Worm (Caenorhabditis elegans) whole organism, L3 larva: ENCODE measurements around the gene cdkl-1.

ENCODE experiments used
- R02D3.7 ChIP-seq: fragments of 150-350 bp; optimal IDR thresholded peaks from 2 replicates; lab custom pipeline; 2014; ENCODE audit warnings: missing biosample characterization, missing genetic modification characterization
- ZK546.5 ChIP-seq: sonication (generic microtip); optimal IDR thresholded peaks from 2 replicates; lab custom pipeline; 2017; ENCODE audit warnings: missing biosample characterization, missing genetic modification characterization
- aly-2 ChIP-seq: fragments of 150-350 bp; optimal IDR thresholded peaks from 2 replicates; lab custom pipeline; 2014; ENCODE audit warnings: missing biosample characterization, missing genetic modification characterization
- ama-1 ChIP-seq: fragments of 150-350 bp; optimal IDR thresholded peaks from 2 replicates; lab custom pipeline; 2018
- ceh-16 ChIP-seq: sonication (generic microtip); optimal IDR thresholded peaks from 2 replicates; lab custom pipeline; 2017; ENCODE audit warnings: missing biosample characterization, missing genetic modification characterization
- ceh-28 ChIP-seq: fragments of 150-350 bp; optimal IDR thresholded peaks from 2 replicates; lab custom pipeline; 2014; ENCODE audit warnings: missing biosample characterization, missing genetic modification reagents, missing genetic modification characterization
- ceh-82 ChIP-seq: fragments of 150-350 bp; optimal IDR thresholded peaks from 2 replicates; lab custom pipeline; 2014; ENCODE audit warnings: missing biosample characterization, missing genetic modification characterization
- daf-12 ChIP-seq: fragments of 150-350 bp; optimal IDR thresholded peaks from 2 replicates; lab custom pipeline; 2014; ENCODE audit warnings: missing biosample characterization, missing genetic modification reagents, missing genetic modification characterization
- elt-2 ChIP-seq: sonication (generic microtip); optimal IDR thresholded peaks from 2 replicates; lab custom pipeline; 2016; ENCODE audit warnings: missing genetic modification reagents, mild to moderate bottlenecking, missing genetic modification characterization, missing compliant biosample characterization
- elt-3 ChIP-seq, 3 experiments: fragments of 150-350 bp in 1 of 3; sonication (generic microtip) in 2 of 3; optimal IDR thresholded peaks; 2 replicates in 2 of 3; 4 replicates in 1 of 3; lab custom pipeline; 2014 to 2017; ENCODE audit warnings: missing biosample characterization in 3 of 3, missing genetic modification characterization in 3 of 3
- fkh-10 ChIP-seq: sonication (generic microtip); optimal IDR thresholded peaks from 2 replicates; lab custom pipeline; 2017; ENCODE audit warnings: missing biosample characterization, missing genetic modification reagents, missing genetic modification characterization
- fkh-2 ChIP-seq: fragments of 150-350 bp; optimal IDR thresholded peaks from 2 replicates; lab custom pipeline; 2014; ENCODE audit warnings: missing biosample characterization, missing genetic modification reagents, missing genetic modification characterization
- hmg-11 ChIP-seq: sonication (generic microtip); optimal IDR thresholded peaks from 2 replicates; lab custom pipeline; 2016; ENCODE audit warnings: missing genetic modification characterization, missing compliant biosample characterization
- jun-1 ChIP-seq: fragments of 150-350 bp; optimal IDR thresholded peaks from 2 replicates; lab custom pipeline; 2014; ENCODE audit warnings: missing biosample characterization, missing genetic modification reagents, missing genetic modification characterization
- lsy-12 ChIP-seq: sonication (generic microtip); optimal IDR thresholded peaks from 2 replicates; lab custom pipeline; 2016; ENCODE audit warnings: mild to moderate bottlenecking, missing genetic modification characterization, missing compliant biosample characterization
- nfya-1 ChIP-seq: sonication (generic microtip); optimal IDR thresholded peaks from 2 replicates; lab custom pipeline; 2017; ENCODE audit warnings: missing genetic modification characterization, mild to moderate bottlenecking, missing compliant biosample characterization, antibody characterized with exemption, moderate library complexity; ENCODE audit not compliant: insufficient read depth
- nhr-11 ChIP-seq: fragments of 150-350 bp; optimal IDR thresholded peaks from 2 replicates; lab custom pipeline; 2014; ENCODE audit warnings: missing biosample characterization, missing genetic modification characterization
- nhr-23 ChIP-seq: fragments of 150-350 bp; optimal IDR thresholded peaks from 2 replicates; lab custom pipeline; 2014; ENCODE audit warnings: missing biosample characterization, missing genetic modification reagents, missing genetic modification characterization
- nhr-25 ChIP-seq: sonication (generic microtip); optimal IDR thresholded peaks from 2 replicates; lab custom pipeline; 2017; ENCODE audit warnings: missing biosample characterization, missing genetic modification characterization
- nhr-28 ChIP-seq: fragments of 150-350 bp; optimal IDR thresholded peaks from 2 replicates; lab custom pipeline; 2014; ENCODE audit warnings: missing biosample characterization, missing genetic modification characterization
- nhr-43 ChIP-seq: sonication (generic microtip); optimal IDR thresholded peaks from 2 replicates; lab custom pipeline; 2016; ENCODE audit warnings: mild to moderate bottlenecking, missing genetic modification characterization, missing compliant biosample characterization; ENCODE audit not compliant: poor library complexity, severe bottlenecking
- nhr-76 ChIP-seq: fragments of 150-350 bp; sonication (generic microtip); optimal IDR thresholded peaks from 5 replicates; lab custom pipeline; 2014; ENCODE audit warnings: missing biosample characterization, missing genetic modification characterization
- pha-4 ChIP-seq: fragments of 150-350 bp; optimal IDR thresholded peaks from 2 replicates; lab custom pipeline; 2014; ENCODE audit warnings: missing biosample characterization, missing genetic modification reagents, missing genetic modification characterization
- pqm-1 ChIP-seq: fragments of 150-350 bp; optimal IDR thresholded peaks from 2 replicates; lab custom pipeline; 2017; ENCODE audit warnings: missing biosample characterization, missing genetic modification characterization, inconsistent platforms
- sea-2 ChIP-seq: fragments of 150-350 bp; sonication (generic microtip); optimal IDR thresholded peaks from 4 replicates; lab custom pipeline; 2014; ENCODE audit warnings: missing biosample characterization, missing genetic modification reagents, missing genetic modification characterization
- skn-1 ChIP-seq: fragments of 150-350 bp; optimal IDR thresholded peaks from 2 replicates; lab custom pipeline; 2014; ENCODE audit warnings: missing biosample characterization, missing genetic modification characterization
- tbx-2 ChIP-seq: sonication (generic microtip); optimal IDR thresholded peaks from 2 replicates; lab custom pipeline; 2016; ENCODE audit warnings: mild to moderate bottlenecking, missing genetic modification characterization, missing compliant biosample characterization
- unc-39 ChIP-seq: sonication (generic microtip); optimal IDR thresholded peaks from 4 replicates; lab custom pipeline; 2017; ENCODE audit warnings: missing biosample characterization, missing genetic modification characterization
- unc-62 ChIP-seq: fragments of 150-350 bp; sonication (generic microtip); optimal IDR thresholded peaks from 4 replicates; lab custom pipeline; 2014; ENCODE audit warnings: missing biosample characterization, missing genetic modification reagents, missing genetic modification characterization

cdkl-1 gene

ce11 chrV:11059180-11059579, 39.5 kb upstream of the cdkl-1 start, which contains the start of gene T04C12.1:
T04C12.1 (minus strand) TSS chrV:11059269.
- TF ChIP-seq ama-1 (lab: Kevin White, UChicago), result peak; percentile 77
- peak; percentile 24 for TF ChIP-seq nhr-25 (tag; lab: Kevin White, UChicago)
- no peak for TF ChIP-seq unc-62 (GFP tag; lab: Kevin White, UChicago)
- TF ChIP-seq, all 47 proteins: peak for 2

ce11 chrV:11060239-11060984, 38.3 kb upstream of the cdkl-1 start, which contains the start of gene T04C12.11:
T04C12.11 (minus strand) TSS chrV:11060289.
- TF ChIP-seq nhr-76 (tag; lab: Kevin White, UChicago) (no peak), nhr-23 (tag; lab: Kevin White, UChicago) (peak; percentile 60), nhr-25 (tag; lab: Kevin White, UChicago) (peak; percentile 47)

- no peak for TF ChIP-seq ceh-16 (tag; lab: Kevin White, UChicago)
- peak; percentile 4 for TF ChIP-seq nhr-23 (tag; lab: Kevin White, UChicago)
These were observed 36.8 kb upstream of the cdkl-1 start for ce11 chrV:11061887-11062286.

DNA sequence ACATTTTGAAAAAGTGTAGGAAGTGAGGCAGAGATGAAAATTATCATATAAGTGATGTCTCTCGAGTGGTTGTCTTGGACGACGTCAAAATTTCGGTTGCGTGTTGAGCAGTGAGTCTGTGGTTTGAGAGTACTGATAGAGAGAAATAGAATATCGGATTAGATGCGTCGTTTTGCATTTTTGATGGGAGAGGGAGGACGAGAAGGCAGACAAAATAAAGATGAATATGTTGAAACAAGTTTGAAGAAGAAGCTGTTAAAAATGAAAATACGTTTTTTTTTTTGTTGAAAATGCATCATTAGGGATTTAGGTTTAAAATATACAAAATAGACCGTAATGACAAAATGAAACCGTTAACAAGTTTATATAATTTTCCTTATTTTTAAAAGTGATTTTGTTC, 35.6 kb upstream of the cdkl-1 start, which contains the start of gene T04C12.9:
Gene T04C12.9, minus strand, starts transcription at position 101 of the 400 bp plus-strand sequence.
- TF ChIP-seq R02D3.7 (tag; lab: Kevin White, UChicago) (no peak), ceh-82 (tag; lab: Kevin White, UChicago) (no peak), nfya-1 (tag; lab: Kevin White, UChicago) (no peak), daf-12 (no peak), unc-39 (no peak), tbx-2 (no peak), ZK546.5 (tag; lab: Kevin White, UChicago) (no peak), nhr-23 (tag; lab: Kevin White, UChicago) (no peak), elt-3 (tag; optimal IDR thresholded peaks at IDR 0.05; lab: Kevin White, UChicago) (no peak), elt-2 (tag; lab: Kevin White, UChicago) (no peak), nhr-11 (tag; lab: Kevin White, UChicago) (no peak), fkh-2 (tag; lab: Kevin White, UChicago) (no peak), hmg-11 (tag; lab: Kevin White, UChicago) (no peak), jun-1 (tag; lab: Kevin White, UChicago) (no peak), ceh-16 (tag; lab: Kevin White, UChicago) (no peak), fkh-10 (GFP tag; lab: Kevin White, UChicago) (no peak), lsy-12 (tag; lab: Kevin White, UChicago) (no peak), nhr-28 (tag; lab: Kevin White, UChicago) (no peak), sea-2 (no peak)
- TF ChIP-seq, all 47 proteins: peak for 0

DNA sequence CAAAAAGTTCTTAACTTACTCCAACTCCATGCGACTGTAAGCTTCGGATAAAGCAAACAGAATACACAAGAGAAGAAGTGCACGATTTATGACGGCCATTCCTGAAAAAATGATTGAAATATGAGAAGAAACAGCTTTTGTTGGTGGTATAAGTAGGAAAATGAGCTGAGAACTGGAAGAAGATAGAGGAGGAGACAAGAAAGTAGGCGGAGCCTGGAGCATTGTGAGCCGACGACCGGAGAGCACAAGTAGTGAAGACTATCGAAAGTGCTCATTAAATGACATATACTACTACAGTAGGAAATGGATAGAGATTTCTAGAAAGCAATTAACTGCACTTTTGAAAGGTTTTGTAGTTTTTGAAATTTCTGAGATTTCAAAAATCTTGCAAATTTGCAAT, 33.2 kb upstream of the cdkl-1 start, which contains the start of gene nlp-80:
Gene nlp-80, minus strand, starts transcription at position 101 of the 400 bp plus-strand sequence.
- TF ChIP-seq fkh-10 (GFP tag; lab: Kevin White, UChicago), result no peak

DNA sequence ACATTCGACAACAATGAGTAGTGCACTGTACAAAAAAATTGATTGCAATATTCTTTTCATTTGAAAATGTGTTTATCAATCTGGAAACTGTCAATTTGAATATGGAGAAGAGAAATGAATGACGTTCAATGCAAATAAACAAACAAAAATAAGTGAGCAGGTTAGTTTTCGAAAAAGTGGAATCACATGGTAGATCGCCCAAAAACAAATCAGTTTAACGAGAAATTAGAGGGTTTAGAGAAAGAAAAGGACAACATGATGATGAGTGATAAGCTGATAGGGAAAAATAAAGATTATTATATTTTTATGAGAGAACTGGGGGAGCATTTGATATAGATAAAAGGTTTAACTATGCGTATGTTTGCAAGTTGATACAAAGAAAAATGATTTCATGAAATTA, 29.4 kb upstream of the cdkl-1 start, which contains the start of gene T04C12.8:
Gene T04C12.8, minus strand, starts transcription at position 82 of the 400 bp plus-strand sequence.
- TF ChIP-seq unc-39 (no peak), skn-1 (tag; lab: Kevin White, UChicago) (no peak), elt-2 (tag; lab: Kevin White, UChicago) (peak; percentile 98), jun-1 (tag; lab: Kevin White, UChicago) (peak; percentile 86), pha-4 (peak; percentile 83), pqm-1 (tag; lab: Kevin White, UChicago) (peak; percentile 99)

- TF ChIP-seq aly-2 (tag; lab: Kevin White, UChicago) (no peak), pqm-1 (tag; lab: Kevin White, UChicago) (peak; percentile 47), elt-2 (tag; lab: Kevin White, UChicago) (peak; percentile 54), fkh-2 (tag; lab: Kevin White, UChicago) (no peak), sea-2 (no peak), pha-4 (peak; percentile 62), nhr-25 (tag; lab: Kevin White, UChicago) (peak; percentile 36), ceh-28 (tag; lab: Kevin White, UChicago) (peak; percentile 66), unc-39 (no peak), jun-1 (tag; lab: Kevin White, UChicago) (peak; percentile 2), nhr-43 (tag; lab: Kevin White, UChicago) (peak; percentile 34)
These were observed 28.3 kb upstream of the cdkl-1 start for ce11 chrV:11070388-11070787.
